Worm (Caenorhabditis elegans) whole organism, dauer: ENCODE measurements around the gene srbc-9.

Source experiments
- unc-62 ChIP-seq: sonication (generic microtip); optimal IDR thresholded peaks from 2 replicates; lab custom pipeline; 2017; ENCODE audit warnings: missing biosample characterization, missing genetic modification reagents, missing genetic modification characterization

The srbc-9 gene

ce11 chrV:7506207-7506606, 16.0 kb upstream of the srbc-9 start:
- TF ChIP-seq unc-62 (GFP tag; lab: Kevin White, UChicago), result no peak

- no peak for TF ChIP-seq unc-62 (GFP tag; lab: Kevin White, UChicago)
Measured at ce11 chrV:7504271-7504670, 14.0 kb upstream of the srbc-9 start, which contains the start of gene srh-229. Gene srh-229 (minus strand): TSS chrV:7504371.

- TF ChIP-seq unc-62 (GFP tag; lab: Kevin White, UChicago), result no peak
Measured at ce11 chrV:7501194-7501593, 11.0 kb upstream of the srbc-9 start.

ce11 chrV:7497440-7497839, 7.2 kb upstream of the srbc-9 start, which contains the start of gene srh-79:
Gene srh-79 (plus strand): TSS chrV:7497740.
- TF ChIP-seq unc-62 (GFP tag; lab: Kevin White, UChicago), result no peak

- no peak for TF ChIP-seq unc-62 (GFP tag; lab: Kevin White, UChicago)
Measured at ce11 chrV:7495189-7495588, 4.9 kb upstream of the srbc-9 start, which contains the start of gene srbc-11. Gene srbc-11 (minus strand): TSS chrV:7495289.

ce11 chrV:7492924-7493323, 2.7 kb upstream of the srbc-9 start, which contains the start of gene srbc-10:
Gene srbc-10 (minus strand): TSS chrV:7493024.
- no peak for TF ChIP-seq unc-62 (GFP tag; lab: Kevin White, UChicago)

- no peak for TF ChIP-seq unc-62 (GFP tag; lab: Kevin White, UChicago)
Measured at ce11 chrV:7487518-7487917, 2.7 kb downstream of the srbc-9 start, which contains the start of gene srbc-7. Gene srbc-7 (minus strand): TSS chrV:7487618.

- no peak for TF ChIP-seq unc-62 (GFP tag; lab: Kevin White, UChicago)
Measured at ce11 chrV:7485000-7485399, 5.2 kb downstream of the srbc-9 start, which contains the start of gene srbc-8. Gene srbc-8 (minus strand): TSS chrV:7485100.

- TF ChIP-seq unc-62 (GFP tag; lab: Kevin White, UChicago), result no peak
Measured at ce11 chrV:7480949-7481348, 9.3 kb downstream of the srbc-9 start, which contains the start of gene C18B10.6. Gene C18B10.6 (minus strand): TSS chrV:7481049.

ce11 chrV:7478404-7478803, 11.8 kb downstream of the srbc-9 start, which contains the start of gene str-190:
Gene str-190 (minus strand): TSS chrV:7478504.
- TF ChIP-seq unc-62 (GFP tag; lab: Kevin White, UChicago), result no peak

ce11 chrV:7476766-7477165, 13.5 kb downstream of the srbc-9 start, which contains the start of gene srh-125:
Gene srh-125 (minus strand): TSS chrV:7476866.
- TF ChIP-seq unc-62 (GFP tag; lab: Kevin White, UChicago), result no peak

ce11 chrV:7472815-7473214, 17.4 kb downstream of the srbc-9 start, which contains the start of gene str-28:
Gene str-28 (minus strand): TSS chrV:7472915.
- TF ChIP-seq unc-62 (GFP tag; lab: Kevin White, UChicago), result no peak

ce11 chrV:7465509-7465908, 24.7 kb downstream of the srbc-9 start, which contains the start of gene F25E5.1:
Gene F25E5.1 (plus strand): TSS chrV:7465884.
- TF ChIP-seq unc-62 (GFP tag; lab: Kevin White, UChicago), result no peak

ce11 chrV:7464696-7465095, 25.5 kb downstream of the srbc-9 start, which contains the start of gene srh-89:
Gene srh-89 (minus strand): TSS chrV:7464796.
- TF ChIP-seq unc-62 (GFP tag; lab: Kevin White, UChicago), result no peak

ce11 chrV:7460898-7461297, 29.3 kb downstream of the srbc-9 start, which contains the start of gene srh-92:
Gene srh-92 (minus strand): TSS chrV:7460998.
- TF ChIP-seq unc-62 (GFP tag; lab: Kevin White, UChicago), result no peak

- TF ChIP-seq unc-62 (GFP tag; lab: Kevin White, UChicago), result no peak
Measured at ce11 chrV:7455008-7455407, 35.2 kb downstream of the srbc-9 start, which contains the start of gene F25E5.2. Gene F25E5.2 (plus strand): TSS chrV:7455308.

ce11 chrV:7454236-7454635, 36.0 kb downstream of the srbc-9 start, which contains the start of gene try-8:
Gene try-8 (minus strand): TSS chrV:7454336.
- TF ChIP-seq unc-62 (GFP tag; lab: Kevin White, UChicago), result no peak
